Fruit fly (Drosophila melanogaster) whole organism, embryonic: Measurements from ENCODE around the gene CG45487.

Experiments
- BEAF-32 ChIP-seq: fragments of 200-800 bp; sonication (Bioruptor generic); optimal IDR thresholded peaks from 3 replicates; lab custom pipeline; 2017; ENCODE audit warnings: missing biosample characterization, missing genetic modification characterization, mild to moderate bottlenecking, moderate library complexity, missing genetic modification reagents
- CG10543 ChIP-seq: fragments of 200-800 bp; sonication (Bioruptor generic); optimal IDR thresholded peaks from 3 replicates; lab custom pipeline; 2017; ENCODE audit warnings: missing biosample characterization, mild to moderate bottlenecking, missing genetic modification characterization, moderate library complexity
- CG10565 ChIP-seq: fragments of 200-800 bp; sonication (Bioruptor generic); optimal IDR thresholded peaks from 3 replicates; lab custom pipeline; 2016; ENCODE audit warnings: missing biosample characterization, mild to moderate bottlenecking, missing genetic modification characterization
- CG10979 ChIP-seq: fragments of 200-800 bp; sonication (Bioruptor generic); optimal IDR thresholded peaks from 2 replicates; lab custom pipeline; 2018; ENCODE audit warnings: missing biosample characterization, mild to moderate bottlenecking, missing genetic modification characterization, moderate library complexity
- CG11696 ChIP-seq: fragments of 200-800 bp; sonication (Bioruptor generic); IDR thresholded peaks from 2 replicates; pipeline ENCODE4 v1.3.6; 2022; ENCODE audit warnings: missing biosample characterization, missing genetic modification characterization
- CG12071 ChIP-seq: fragments of 200-800 bp; sonication (Bioruptor generic); optimal IDR thresholded peaks from 3 replicates; lab custom pipeline; 2018; ENCODE audit warnings: missing biosample characterization, mild to moderate bottlenecking, missing genetic modification characterization
- CG13287 ChIP-seq: fragments of 200-800 bp; sonication (Bioruptor generic); IDR thresholded peaks from 2 replicates; pipeline ENCODE4 v1.3.6; 2022; ENCODE audit warnings: missing biosample characterization, missing genetic modification characterization; ENCODE audit not compliant: partially characterized antibody
- CG13624 ChIP-seq: fragments of 200-800 bp; sonication (Bioruptor generic); optimal IDR thresholded peaks from 2 replicates; lab custom pipeline; 2016; ENCODE audit warnings: missing biosample characterization, missing genetic modification characterization
- CG15479 ChIP-seq: fragments of 200-800 bp; sonication (Bioruptor generic); optimal IDR thresholded peaks from 3 replicates; lab custom pipeline; 2019; ENCODE audit warnings: missing biosample characterization, mild to moderate bottlenecking, missing genetic modification characterization, moderate library complexity
- CG15514 ChIP-seq: fragments of 200-800 bp; sonication (Bioruptor generic); optimal IDR thresholded peaks from 3 replicates; lab custom pipeline; 2017; ENCODE audit warnings: missing biosample characterization, missing genetic modification characterization, mild to moderate bottlenecking, moderate library complexity, missing genetic modification reagents
- CG16813 ChIP-seq: fragments of 200-800 bp; sonication (Bioruptor generic); IDR thresholded peaks from 3 replicates; pipeline ENCODE4 v1.3.6; 2022; ENCODE audit warnings: missing biosample characterization, missing genetic modification characterization; ENCODE audit not compliant: partially characterized antibody
- CG17385 ChIP-seq: fragments of 200-800 bp; sonication (Bioruptor generic); optimal IDR thresholded peaks from 3 replicates; lab custom pipeline; 2018; ENCODE audit warnings: missing biosample characterization, mild to moderate bottlenecking, missing genetic modification characterization
- CG2712 ChIP-seq: fragments of 200-800 bp; optimal IDR thresholded peaks from 3 replicates; lab custom pipeline; 2019; ENCODE audit warnings: missing biosample characterization, mild to moderate bottlenecking, missing genetic modification characterization, moderate library complexity
- CG34422 ChIP-seq: fragments of 200-800 bp; sonication (Bioruptor generic); IDR thresholded peaks from 3 replicates; pipeline ENCODE4 v1.3.6; 2022; ENCODE audit warnings: missing biosample characterization, missing genetic modification characterization
- CG6175 ChIP-seq: fragments of 200-800 bp; sonication (Bioruptor generic); IDR thresholded peaks from 3 replicates; pipeline ENCODE4 v1.3.6; 2022; ENCODE audit warnings: missing biosample characterization, missing genetic modification characterization
- CG6689 ChIP-seq: fragments of 200-800 bp; sonication (Bioruptor generic); IDR thresholded peaks from 2 replicates; pipeline ENCODE4 v1.3.6; 2022; ENCODE audit warnings: missing biosample characterization, missing genetic modification characterization
- CG7963 ChIP-seq: fragments of 200-800 bp; sonication (Bioruptor generic); IDR thresholded peaks from 3 replicates; pipeline ENCODE4 v1.3.6; 2022; ENCODE audit warnings: missing biosample characterization, missing genetic modification characterization; ENCODE audit not compliant: partially characterized antibody
- CG8290 ChIP-seq, 3 experiments: fragments of 200-800 bp; sonication (Bioruptor generic); optimal IDR thresholded peaks; 2 replicates each; lab custom pipeline; 2016 to 2019; ENCODE audit warnings: missing biosample characterization in 3 of 3, missing genetic modification characterization in 3 of 3, mild to moderate bottlenecking in 2 of 3, moderate library complexity in 1 of 3
- CG9727 ChIP-seq: fragments of 200-800 bp; sonication (Bioruptor generic); optimal IDR thresholded peaks from 3 replicates; lab custom pipeline; 2017; ENCODE audit warnings: missing biosample characterization, mild to moderate bottlenecking, missing genetic modification characterization
- CTCF ChIP-seq: fragments of 200-800 bp; sonication (Bioruptor generic); optimal IDR thresholded peaks from 2 replicates; lab custom pipeline; 2017; ENCODE audit warnings: missing biosample characterization, mild to moderate bottlenecking, missing genetic modification characterization, moderate library complexity
- Doc2 ChIP-seq: fragments of 200-800 bp; sonication (Bioruptor generic); IDR thresholded peaks from 2 replicates; pipeline ENCODE4 v1.3.6; 2022; ENCODE audit warnings: missing biosample characterization, missing genetic modification characterization
- Dp ChIP-seq: fragments of 200-800 bp; sonication (Bioruptor generic); optimal IDR thresholded peaks from 2 replicates; lab custom pipeline; 2018; ENCODE audit warnings: missing biosample characterization, mild to moderate bottlenecking, missing genetic modification characterization, moderate library complexity
- Hmr ChIP-seq: fragments of 200-800 bp; sonication (Bioruptor generic); optimal IDR thresholded peaks from 3 replicates; lab custom pipeline; 2017; ENCODE audit warnings: mild to moderate bottlenecking, missing biosample characterization, missing genetic modification reagents, missing genetic modification characterization
- MESR4 ChIP-seq: fragments of 200-800 bp; sonication (Bioruptor generic); optimal IDR thresholded peaks from 2 replicates; lab custom pipeline; 2018; ENCODE audit warnings: missing biosample characterization, mild to moderate bottlenecking, missing genetic modification characterization, moderate library complexity
- Med ChIP-seq: fragments of 200-800 bp; sonication (Bioruptor generic); peaks from one replicate; lab custom pipeline; 2016; ENCODE audit warnings: missing biosample characterization, missing genetic modification characterization, mild to moderate bottlenecking, inconsistent platforms, moderate library complexity
- Rfx ChIP-seq: fragments of 200-800 bp; sonication (Bioruptor generic); IDR thresholded peaks from 2 replicates; pipeline ENCODE4 v1.3.6; 2022; ENCODE audit warnings: missing biosample characterization, missing genetic modification characterization
- Sry-β ChIP-seq: fragments of 200-800 bp; sonication (Bioruptor generic); optimal IDR thresholded peaks from 2 replicates; lab custom pipeline; 2018; ENCODE audit warnings: missing biosample characterization, mild to moderate bottlenecking, missing genetic modification characterization, moderate library complexity
- Ssrp ChIP-seq: fragments of 200-800 bp; sonication (Bioruptor generic); optimal IDR thresholded peaks from 2 replicates; lab custom pipeline; 2018; ENCODE audit warnings: missing biosample characterization, mild to moderate bottlenecking, missing genetic modification characterization, moderate library complexity
- Xrp1 ChIP-seq: fragments of 200-800 bp; sonication (Bioruptor generic); IDR thresholded peaks from 2 replicates; pipeline ENCODE4 v1.3.6; 2022; ENCODE audit warnings: missing biosample characterization, missing genetic modification characterization
- abd-A ChIP-seq: fragments of 200-800 bp; sonication (Bioruptor generic); optimal IDR thresholded peaks from 3 replicates; lab custom pipeline; 2019; ENCODE audit warnings: missing biosample characterization, mild to moderate bottlenecking, missing genetic modification characterization, moderate library complexity
- aop ChIP-seq: fragments of 200-800 bp; sonication (Bioruptor generic); IDR thresholded peaks from 2 replicates; pipeline ENCODE4 v1.3.6; 2022; ENCODE audit warnings: missing biosample characterization, missing genetic modification characterization
- ase ChIP-seq: fragments of 200-800 bp; sonication (Bioruptor generic); IDR thresholded peaks from 3 replicates; pipeline ENCODE4 v1.3.6; 2022; ENCODE audit warnings: missing biosample characterization, missing genetic modification characterization
- az2 ChIP-seq: fragments of 200-800 bp; sonication (Bioruptor generic); optimal IDR thresholded peaks from 3 replicates; lab custom pipeline; 2016; ENCODE audit warnings: missing biosample characterization, missing genetic modification characterization
- cg ChIP-seq: fragments of 200-800 bp; sonication (Bioruptor generic); optimal IDR thresholded peaks from 3 replicates; lab custom pipeline; 2019; ENCODE audit warnings: missing biosample characterization, mild to moderate bottlenecking, missing genetic modification characterization, moderate library complexity
- chn ChIP-seq: fragments of 200-800 bp; sonication (Bioruptor generic); optimal IDR thresholded peaks from 2 replicates; lab custom pipeline; 2016; ENCODE audit warnings: missing biosample characterization, missing genetic modification characterization
- da ChIP-seq: fragments of 200-800 bp; sonication (Bioruptor generic); optimal IDR thresholded peaks from 2 replicates; lab custom pipeline; 2016; ENCODE audit warnings: missing biosample characterization, missing genetic modification characterization
- dan ChIP-seq: fragments of 200-800 bp; sonication (Bioruptor generic); IDR thresholded peaks from 2 replicates; pipeline ENCODE4 v1.3.6; 2022; ENCODE audit warnings: missing biosample characterization, missing genetic modification characterization
- dysf ChIP-seq: fragments of 200-800 bp; sonication (Bioruptor generic); IDR thresholded peaks from 3 replicates; pipeline ENCODE4 v1.3.6; 2022; ENCODE audit warnings: missing biosample characterization, missing genetic modification characterization
- ftz-f1 ChIP-seq: fragments of 200-800 bp; sonication (Bioruptor generic); optimal IDR thresholded peaks from 2 replicates; lab custom pipeline; 2016; ENCODE audit warnings: missing biosample characterization, missing genetic modification characterization
- hkb ChIP-seq, 2 experiments: fragments of 200-800 bp in 1 of 2; fragments of >200 bp in 1 of 2; sonication (Bioruptor generic) in 1 of 2; IDR thresholded peaks in 1 of 2; optimal IDR thresholded peaks in 1 of 2; 2 replicates each; pipeline versions ENCODE4 v1.3.6 to Lab custom; 2017 to 2022; ENCODE audit warnings: missing biosample characterization in 1 of 2, missing genetic modification characterization in 1 of 2
- jigr1 ChIP-seq: fragments of 200-800 bp; sonication (Bioruptor generic); IDR thresholded peaks from 3 replicates; pipeline ENCODE4 v1.3.6; 2022; ENCODE audit warnings: missing biosample characterization, missing genetic modification characterization
- ken ChIP-seq: fragments of 200-800 bp; sonication (Bioruptor generic); IDR thresholded peaks from 3 replicates; pipeline ENCODE4 v1.3.6; 2022; ENCODE audit warnings: missing biosample characterization, missing genetic modification characterization
- onecut ChIP-seq: fragments of 200-800 bp; sonication (Bioruptor generic); IDR thresholded peaks from 2 replicates; pipeline ENCODE4 v1.3.6; 2022; ENCODE audit warnings: missing biosample characterization, missing genetic modification characterization
- rib ChIP-seq: fragments of 200-800 bp; sonication (Bioruptor generic); IDR thresholded peaks from 2 replicates; pipeline ENCODE4 v1.3.6; 2022; ENCODE audit warnings: missing biosample characterization, missing genetic modification characterization
- ro ChIP-seq: fragments of 200-800 bp; sonication (Bioruptor generic); IDR thresholded peaks from 2 replicates; pipeline ENCODE4 v1.3.6; 2022; ENCODE audit warnings: missing biosample characterization, missing genetic modification characterization
- shn ChIP-seq: fragments of 200-800 bp; sonication (Bioruptor generic); optimal IDR thresholded peaks from 3 replicates; lab custom pipeline; 2016; ENCODE audit warnings: missing biosample characterization, missing genetic modification characterization
- tgo ChIP-seq: fragments of 200-800 bp; sonication (Bioruptor generic); IDR thresholded peaks from 3 replicates; pipeline ENCODE4 v1.3.6; 2022; ENCODE audit warnings: missing biosample characterization, missing genetic modification characterization
- vnd ChIP-seq: fragments of 200-800 bp; sonication (Bioruptor generic); IDR thresholded peaks from 3 replicates; pipeline ENCODE4 v1.3.6; 2022; ENCODE audit warnings: missing biosample characterization, missing genetic modification characterization; ENCODE audit not compliant: partially characterized antibody
- z ChIP-seq: fragments of 200-800 bp; sonication (Bioruptor generic); IDR thresholded peaks from 3 replicates; pipeline ENCODE4 v1.3.6; 2022; ENCODE audit warnings: missing biosample characterization, missing genetic modification characterization

Gene CG45487

dm6 chrX:19897328-19897990 lies 17.6 kb downstream of the CG45487 start (continued):
- TF ChIP-seq Doc2 (GFP tag; lab: Robert Waterston, UW) (no peak), BEAF-32 (GFP tag; lab: Kevin White, UChicago) (peak; percentile 20), CG7963 (GFP tag; lab: Robert Waterston, UW) (no peak), shn (GFP tag; lab: Kevin White, UChicago) (peak; percentile 1), Sry-β (peak; percentile 90), CG17385 (GFP tag; lab: Kevin White, UChicago) (peak; percentile 16), hkb (optimal IDR thresholded peaks at IDR 0.05; lab: Kevin White, UChicago) (no peak), hkb (GFP tag; IDR thresholded peaks at IDR 0.05; lab: Robert Waterston, UW) (no peak), ro (GFP tag; lab: Robert Waterston, UW) (no peak), chn (GFP tag; lab: Kevin White, UChicago) (no peak), dysf (GFP tag; lab: Robert Waterston, UW) (peak; percentile 14; the same call in 1 of the 3 replicates), CG13287 (GFP tag; lab: Robert Waterston, UW) (no peak), rib (GFP tag; lab: Robert Waterston, UW) (no peak), CG13624 (GFP tag; lab: Kevin White, UChicago) (peak; percentile 1), MESR4 (GFP tag; lab: Kevin White, UChicago) (no peak), ase (GFP tag; lab: Robert Waterston, UW) (no peak), Ssrp (tag; lab: Kevin White, UChicago) (no peak), CG10543 (peak; percentile 15), Med (peak; percentile 3), CG10565 (GFP tag; lab: Kevin White, UChicago) (no peak), Hmr (no peak), ftz-f1 (GFP tag; lab: Kevin White, UChicago) (no peak), dan (GFP tag; lab: Robert Waterston, UW) (no peak), CG11696 (GFP tag; lab: Robert Waterston, UW) (peak; percentile 77), Dp (GFP tag; lab: Kevin White, UChicago) (no peak), z (GFP tag; lab: Robert Waterston, UW) (0 out of 3 replicates have a peak, but pooled peaks have one; percentile 14), tgo (GFP tag; lab: Robert Waterston, UW) (no peak), CG16813 (GFP tag; lab: Robert Waterston, UW) (no peak), CG6175 (GFP tag; lab: Robert Waterston, UW) (0 out of 3 replicates have a peak, but pooled peaks have one; percentile 12), CG12071 (GFP tag; lab: Kevin White, UChicago) (no peak), CG9727 (GFP tag; lab: Kevin White, UChicago) (no peak), da (no peak), CG15514 (GFP tag; lab: Kevin White, UChicago) (no peak), CG2712 (tag; lab: Kevin White, UChicago) (no peak), vnd (GFP tag; lab: Robert Waterston, UW) (0 out of 3 replicates have a peak, but pooled peaks have one; percentile 9), az2 (GFP tag; lab: Kevin White, UChicago) (no peak), ken (GFP tag; lab: Robert Waterston, UW) (0 out of 3 replicates have a peak, but pooled peaks have one; percentile 45), Rfx (0 out of 2 replicates have a peak, but pooled peaks have one; percentile 11), Xrp1 (GFP tag; lab: Robert Waterston, UW) (peak; percentile 42; the same call in 1 of the 2 replicates), CG10979 (tag; lab: Kevin White, UChicago) (peak; percentile 18), CG8290 (GFP tag; optimal IDR thresholded peaks at IDR 0.05; lab: Kevin White, UChicago) (no peak), CG8290 (tag; optimal IDR thresholded peaks at IDR 0.05; lab: Kevin White, UChicago) (peak in 1 of 2 experiments; percentile 19), CTCF (GFP tag; lab: Kevin White, UChicago) (peak; percentile 87), abd-A (tag; lab: Kevin White, UChicago) (no peak), CG34422 (GFP tag; lab: Robert Waterston, UW) (no peak), aop (GFP tag; lab: Robert Waterston, UW) (no peak), onecut (no peak), cg (GFP tag; lab: Kevin White, UChicago) (peak; percentile 20), CG15479 (GFP tag; lab: Kevin White, UChicago) (peak; percentile 39), CG6689 (GFP tag; lab: Robert Waterston, UW) (no peak), jigr1 (GFP tag; lab: Robert Waterston, UW) (no peak)
